Worm (Caenorhabditis elegans): Measurements from ENCODE around the gene C32D5.8.

- TF ChIP-seq med-1 (GFP tag; optimal IDR thresholded peaks at IDR 0.05; ENCODE audit: insufficient read depth), result no peak
- TF ChIP-seq flt-1 (GFP tag; IDR thresholded peaks at IDR 0.05), result no peak
- no peak for TF ChIP-seq ztf-23 (GFP tag; IDR thresholded peaks at IDR 0.05)
These were observed 1.3 kb downstream of the C32D5.8 start for ce11 chrII:6344513-6344912.
